Worm (Caenorhabditis elegans): ENCODE results near the gene W09C2.8.

Gene W09C2.8

DNA sequence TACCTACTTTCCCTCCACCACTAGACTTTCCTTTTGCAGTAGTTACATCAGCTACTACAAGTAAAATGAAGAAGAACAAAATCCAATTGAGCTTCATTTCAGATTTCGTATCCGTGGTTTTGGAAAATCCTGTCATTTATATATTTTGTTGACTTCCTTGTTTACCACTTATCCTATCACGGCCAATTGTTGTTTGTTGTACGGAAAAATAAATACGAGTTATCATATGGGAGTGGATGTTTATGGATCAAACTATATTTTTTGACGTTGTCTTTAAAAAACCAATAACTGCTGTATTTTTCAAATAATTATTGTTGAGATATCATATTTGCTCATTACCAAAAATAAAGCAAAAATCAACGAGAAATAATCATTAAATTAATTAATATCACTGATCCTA lies 906 bp downstream of the W09C2.8 start, which contains the start of gene W09C2.9:
W09C2.9 (minus strand) TSS at position 101 of the 400 bp plus-strand sequence.
- no peak for TF ChIP-seq Y55F3AM.14 (GFP tag; optimal IDR thresholded peaks at IDR 0.05)

DNA sequence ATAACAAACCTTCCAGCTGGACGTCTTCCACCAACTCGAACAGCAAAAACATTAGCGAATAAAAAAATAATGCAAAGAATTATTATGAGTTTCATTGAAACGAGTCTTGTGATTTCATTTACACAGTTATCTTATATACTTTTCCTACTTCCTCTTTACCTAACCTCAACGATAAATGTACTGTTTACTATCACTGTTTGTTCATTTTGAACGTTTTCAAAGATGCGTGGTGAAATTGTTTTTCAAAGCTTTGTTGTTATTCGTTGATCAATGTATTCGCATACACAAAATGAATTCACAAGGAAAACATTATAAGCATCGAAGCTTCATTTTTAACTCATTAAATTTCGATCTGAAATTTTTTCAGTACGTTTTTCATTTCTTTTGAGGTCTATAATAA lies 1.9 kb downstream of the W09C2.8 start, which contains the start of gene W09C2.7:
W09C2.7 (minus strand) TSS at position 101 of the 400 bp plus-strand sequence.
- TF ChIP-seq ztf-1 (GFP tag; conservative IDR thresholded peaks at IDR 0.05) (no peak), ama-1 (optimal IDR thresholded peaks at IDR 0.05) (no peak), mdl-1 (tag; optimal IDR thresholded peaks at IDR 0.05) (no peak), lin-11 (tag; optimal IDR thresholded peaks at IDR 0.05) (no peak), ceh-16 (tag; optimal IDR thresholded peaks at IDR 0.05) (no peak), lin-13 (GFP tag; optimal IDR thresholded peaks at IDR 0.05) (no peak), unc-39 (tag; optimal IDR thresholded peaks at IDR 0.05) (no peak), peb-1 (tag; optimal IDR thresholded peaks at IDR 0.05) (no peak)

DNA sequence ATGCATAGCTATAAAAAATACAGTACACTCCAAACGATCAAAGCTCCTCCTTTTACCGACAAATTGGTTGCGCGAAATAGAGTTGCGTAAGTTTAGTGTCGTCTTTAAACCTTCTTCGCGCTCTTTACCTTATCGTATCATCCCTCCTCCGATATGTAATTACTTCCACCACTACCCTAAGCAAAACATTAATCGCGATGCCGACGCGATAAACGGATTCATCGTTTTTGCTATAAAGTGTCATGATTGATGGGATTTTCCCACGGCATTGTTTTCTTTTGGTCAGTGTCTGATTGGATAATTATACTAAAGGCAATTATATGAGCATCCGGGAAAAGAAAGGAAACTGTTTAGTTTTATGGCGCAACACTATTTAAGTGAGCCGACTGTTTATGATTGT lies 5.3 kb downstream of the W09C2.8 start:
- TF ChIP-seq nhr-11 (tag; optimal IDR thresholded peaks at IDR 0.05) (no peak), ceh-16 (tag; optimal IDR thresholded peaks at IDR 0.05) (peak; percentile 91), elt-1 (tag; optimal IDR thresholded peaks at IDR 0.05) (peak; percentile 94)

DNA sequence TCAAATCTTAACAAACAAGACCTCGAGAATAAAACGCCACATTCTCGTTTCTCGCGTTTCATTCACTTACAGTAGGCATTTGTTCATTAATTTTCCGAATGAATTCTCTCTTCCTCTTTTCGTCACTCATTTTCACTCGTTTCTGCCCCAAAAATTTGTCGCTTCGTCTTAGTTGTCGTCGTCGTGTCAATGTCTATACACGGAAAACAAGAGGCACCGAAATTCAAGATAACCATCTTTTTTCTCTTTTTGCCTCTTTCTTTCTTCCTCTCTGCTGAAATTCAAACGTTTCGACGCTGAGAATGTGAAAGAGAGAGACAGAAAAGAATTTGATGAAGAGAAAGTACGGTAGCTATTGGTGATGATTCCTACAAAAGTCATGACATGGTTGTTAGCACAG lies 6.2 kb downstream of the W09C2.8 start:
- TF ChIP-seq ceh-16 (tag; optimal IDR thresholded peaks at IDR 0.05) (peak; percentile 49), egl-27 (tag; optimal IDR thresholded peaks at IDR 0.05) (no peak), ZK546.5 (tag; optimal IDR thresholded peaks at IDR 0.05) (no peak), fos-1 (tag; optimal IDR thresholded peaks at IDR 0.05) (no peak), nhr-23 (tag; optimal IDR thresholded peaks at IDR 0.05) (peak; percentile 84), ceh-82 (tag; optimal IDR thresholded peaks at IDR 0.05) (no peak), mab-5 (tag; optimal IDR thresholded peaks at IDR 0.05) (no peak), nhr-25 (tag; optimal IDR thresholded peaks at IDR 0.05) (peak; percentile 48), elt-1 (tag; optimal IDR thresholded peaks at IDR 0.05) (peak; percentile 77)

DNA sequence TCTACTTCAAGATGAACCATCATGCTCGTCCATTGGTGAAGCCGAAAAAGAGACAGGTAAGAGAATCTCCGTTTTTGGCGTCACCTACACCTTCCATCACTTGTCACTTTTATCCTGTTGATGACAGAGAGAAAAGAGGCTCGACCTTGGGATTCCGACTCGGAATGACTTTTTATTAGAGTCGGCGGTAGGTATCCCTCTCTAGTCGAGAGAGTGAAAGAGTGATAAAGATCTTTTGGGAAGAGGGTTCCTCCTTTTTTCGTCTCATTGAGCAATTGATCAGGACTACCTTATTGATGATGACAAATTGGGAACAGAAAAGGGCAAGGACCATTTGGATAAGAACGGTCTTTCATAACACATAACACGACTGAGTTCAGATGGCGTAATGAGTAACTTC lies 6.8 kb downstream of the W09C2.8 start:
- TF ChIP-seq elt-1 (tag; optimal IDR thresholded peaks at IDR 0.05) (peak; percentile 85), nhr-77 (tag; optimal IDR thresholded peaks at IDR 0.05) (no peak), ceh-16 (tag; optimal IDR thresholded peaks at IDR 0.05) (peak; percentile 25), nhr-21 (tag; optimal IDR thresholded peaks at IDR 0.05) (no peak), nhr-23 (tag; optimal IDR thresholded peaks at IDR 0.05) (peak; percentile 88)

DNA sequence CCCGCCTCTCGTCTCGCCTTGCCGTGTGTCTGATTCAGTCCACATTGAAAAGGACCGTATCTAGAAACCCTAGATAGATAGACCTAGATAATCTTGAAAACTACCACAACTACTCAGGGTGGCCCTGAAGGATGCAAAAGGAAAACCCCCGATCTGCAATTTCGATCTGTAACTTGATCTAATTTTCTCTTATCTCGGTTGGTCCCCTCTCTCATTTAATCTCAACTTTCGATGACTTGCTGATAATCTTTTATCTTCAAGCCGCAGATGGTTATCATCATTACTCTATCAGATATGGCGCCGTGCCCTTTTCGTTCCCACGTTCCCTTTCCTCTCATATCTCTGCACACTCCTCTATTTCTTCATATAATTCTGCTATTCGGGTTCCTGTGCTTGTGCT lies 8.7 kb downstream of the W09C2.8 start:
- TF ChIP-seq nhr-25 (tag; optimal IDR thresholded peaks at IDR 0.05) (peak; percentile 84), egl-27 (tag; optimal IDR thresholded peaks at IDR 0.05) (peak; percentile 86), blmp-1 (tag; optimal IDR thresholded peaks at IDR 0.05; ENCODE audit: insufficient read depth) (peak; percentile 63), lsy-2 (tag; optimal IDR thresholded peaks at IDR 0.05) (peak in 1 of 2 experiments; percentile 30), sem-4 (tag; optimal IDR thresholded peaks at IDR 0.05) (peak; percentile 70), lin-13 (GFP tag; optimal IDR thresholded peaks at IDR 0.05) (no peak), sma-3 (GFP tag; optimal IDR thresholded peaks at IDR 0.05) (peak; percentile 31), sma-9 (GFP tag; optimal IDR thresholded peaks at IDR 0.05) (peak; percentile 94), sma-9 (tag; optimal IDR thresholded peaks at IDR 0.05) (no peak), elt-1 (tag; optimal IDR thresholded peaks at IDR 0.05) (peak; percentile 100), nhr-12 (tag; optimal IDR thresholded peaks at IDR 0.05) (no peak), nhr-77 (tag; optimal IDR thresholded peaks at IDR 0.05) (no peak), nhr-23 (tag; optimal IDR thresholded peaks at IDR 0.05) (peak; percentile 100), ceh-16 (tag; optimal IDR thresholded peaks at IDR 0.05) (peak; percentile 98), crh-2 (tag; optimal IDR thresholded peaks at IDR 0.05) (peak; percentile 27), mab-5 (tag; optimal IDR thresholded peaks at IDR 0.05) (no peak)

DNA sequence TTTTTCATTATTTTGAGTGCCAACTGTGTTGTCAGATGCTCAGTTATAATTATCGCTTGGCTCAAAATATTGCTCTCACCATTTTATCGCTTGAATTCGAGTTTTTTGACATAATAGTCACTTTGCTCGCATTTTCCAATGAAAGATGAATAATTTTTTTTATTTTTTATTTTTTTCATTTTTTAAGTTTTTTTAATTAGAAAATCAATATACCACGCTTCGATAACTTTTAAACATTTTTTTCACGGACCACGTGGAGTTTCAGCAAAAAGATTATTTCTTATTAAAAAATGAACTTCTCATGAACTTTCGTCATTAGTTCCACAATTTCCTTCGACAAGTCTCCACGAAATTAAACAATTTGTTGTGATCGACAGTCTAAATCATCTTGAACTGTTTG lies 9.5 kb downstream of the W09C2.8 start, which contains the start of gene elt-1:
elt-1 (plus strand) TSS at position 301 of the 400 bp plus-strand sequence.
- TF ChIP-seq snpc-4 (tag; optimal IDR thresholded peaks at IDR 0.05) = no peak
- no peak for TF ChIP-seq dmd-4 (tag; optimal IDR thresholded peaks at IDR 0.05)
- no peak for TF ChIP-seq ama-1 (optimal IDR thresholded peaks at IDR 0.05)
- no peak for TF ChIP-seq R02D3.7 (tag; optimal IDR thresholded peaks at IDR 0.05)
- no peak for TF ChIP-seq sem-4 (tag; optimal IDR thresholded peaks at IDR 0.05)
- no peak for TF ChIP-seq F13H6.1 (tag; optimal IDR thresholded peaks at IDR 0.05)
- no peak for TF ChIP-seq nhr-129 (tag; optimal IDR thresholded peaks at IDR 0.05)
- TF ChIP-seq mdl-1 (tag; optimal IDR thresholded peaks at IDR 0.05) = no peak

Data from whole organism, L2 larva.